Worm (Caenorhabditis elegans) whole organism, L4 larva: ENCODE data around the gene pzf-1.

Source experiments
- R02D3.7 ChIP-seq: fragments of 150-350 bp; sonication (generic microtip); optimal IDR thresholded peaks from 3 replicates; lab custom pipeline; 2014; ENCODE audit warnings: missing biosample characterization, missing genetic modification characterization
- ama-1 ChIP-seq: fragments of 150-350 bp; optimal IDR thresholded peaks from 2 replicates; lab custom pipeline; 2014; ENCODE audit warnings: inconsistent platforms, mixed read lengths
- ceh-32 ChIP-seq: sonication (generic microtip); optimal IDR thresholded peaks from 2 replicates; lab custom pipeline; 2016; ENCODE audit warnings: mild to moderate bottlenecking, missing genetic modification characterization, missing compliant biosample characterization; ENCODE audit not compliant: poor library complexity
- dve-1 ChIP-seq: sonication (generic microtip); optimal IDR thresholded peaks from 2 replicates; lab custom pipeline; 2017; ENCODE audit warnings: antibody characterized with exemption, mild to moderate bottlenecking, missing genetic modification characterization, missing compliant biosample characterization; ENCODE audit not compliant: insufficient read depth
- lim-7 ChIP-seq: fragments of 200-800 bp; sonication (Bioruptor generic); IDR thresholded peaks from 2 replicates; pipeline ENCODE4 v1.3.6; 2022; ENCODE audit warnings: missing genetic modification characterization, missing compliant biosample characterization
- lin-29 ChIP-seq: fragments of 200-800 bp; sonication (Bioruptor generic); IDR thresholded peaks from 2 replicates; pipeline ENCODE4 v1.3.6; 2022; ENCODE audit warnings: missing genetic modification reagents, missing genetic modification characterization, missing compliant biosample characterization
- lin-39 ChIP-seq: fragments of 150-350 bp; optimal IDR thresholded peaks from 2 replicates; lab custom pipeline; 2014; ENCODE audit warnings: missing biosample characterization, missing genetic modification reagents, missing genetic modification characterization
- nhr-237 ChIP-seq: sonication (generic microtip); optimal IDR thresholded peaks from 2 replicates; lab custom pipeline; 2017; ENCODE audit warnings: missing biosample characterization, missing genetic modification characterization
- pha-4 ChIP-seq, 2 experiments: fragments of 150-350 bp in 1 of 2; fragments of 200-800 bp in 1 of 2; sonication (Bioruptor generic) in 1 of 2; IDR thresholded peaks in 1 of 2; optimal IDR thresholded peaks in 1 of 2; 2 replicates each; pipeline versions ENCODE4 v1.3.6 to Lab custom; 2014 to 2022; ENCODE audit warnings: missing genetic modification characterization in 2 of 2, missing genetic modification reagents in 2 of 2, missing biosample characterization in 1 of 2, missing compliant biosample characterization in 1 of 2
- snpc-4 ChIP-seq: fragments of 150-350 bp; optimal IDR thresholded peaks from 2 replicates; lab custom pipeline; 2014; ENCODE audit warnings: missing biosample characterization, missing genetic modification characterization

- no peak for TF ChIP-seq lin-29
- TF ChIP-seq ama-1: no peak
- no peak for TF ChIP-seq nhr-237
- TF ChIP-seq ceh-32 (tag; lab: Kevin White, UChicago): no peak
- no peak for TF ChIP-seq lin-39
- no peak for TF ChIP-seq snpc-4 (tag; lab: Kevin White, UChicago)
- TF ChIP-seq dve-1 (tag; lab: Kevin White, UChicago): no peak
- no peak for TF ChIP-seq R02D3.7
- no peak for TF ChIP-seq lim-7
- no peak for TF ChIP-seq pha-4 (GFP tag; IDR thresholded peaks at IDR 0.05; lab: Robert Waterston, UW)
- TF ChIP-seq pha-4 (tag; optimal IDR thresholded peaks at IDR 0.05; lab: Kevin White, UChicago): no peak
Measured at ce11 chrV:15914774-15915173, 13.5 kb downstream of the pzf-1 start.
